Worm (Caenorhabditis elegans) whole organism, L1 larva: ENCODE data around the gene W04E12.4.

Source experiments
- ceh-8 ChIP-seq: fragments of 200-800 bp; sonication (Bioruptor generic); optimal IDR thresholded peaks from 2 replicates; lab custom pipeline; 2018; ENCODE audit warnings: mild to moderate bottlenecking, missing genetic modification characterization, moderate library complexity, missing compliant biosample characterization
- ceh-88 ChIP-seq: fragments of 200-800 bp; sonication (Bioruptor generic); IDR thresholded peaks from 2 replicates; pipeline ENCODE4 v1.3.6; 2022; ENCODE audit warnings: missing genetic modification characterization, missing compliant biosample characterization
- fkh-10 ChIP-seq: sonication (generic microtip); optimal IDR thresholded peaks from 2 replicates; lab custom pipeline; 2017; ENCODE audit warnings: missing biosample characterization, missing genetic modification reagents, missing genetic modification characterization
- nhr-237 ChIP-seq: fragments of 150-350 bp; optimal IDR thresholded peaks from 2 replicates; lab custom pipeline; 2014; ENCODE audit warnings: missing biosample characterization, missing genetic modification characterization
- nhr-28 ChIP-seq: fragments of 150-350 bp; optimal IDR thresholded peaks from 2 replicates; lab custom pipeline; 2014; ENCODE audit warnings: missing biosample characterization, missing genetic modification characterization
- nhr-90 ChIP-seq: sonication (generic microtip); optimal IDR thresholded peaks from 2 replicates; lab custom pipeline; 2016; ENCODE audit warnings: mild to moderate bottlenecking, missing genetic modification characterization, missing compliant biosample characterization; ENCODE audit not compliant: poor library complexity
- pqm-1 ChIP-seq: sonication (generic microtip); optimal IDR thresholded peaks from 3 replicates; lab custom pipeline; 2017; ENCODE audit warnings: missing biosample characterization, missing genetic modification characterization
- tbx-2 ChIP-seq: sonication (generic microtip); optimal IDR thresholded peaks from 2 replicates; lab custom pipeline; 2016; ENCODE audit warnings: missing genetic modification characterization, missing compliant biosample characterization
- ztf-11 ChIP-seq, 2 experiments: sonication (generic microtip); optimal IDR thresholded peaks; 2 replicates each; lab custom pipeline; 2016 to 2017; ENCODE audit warnings: missing genetic modification characterization in 2 of 2, missing biosample characterization in 1 of 2, missing compliant biosample characterization in 1 of 2

DNA sequence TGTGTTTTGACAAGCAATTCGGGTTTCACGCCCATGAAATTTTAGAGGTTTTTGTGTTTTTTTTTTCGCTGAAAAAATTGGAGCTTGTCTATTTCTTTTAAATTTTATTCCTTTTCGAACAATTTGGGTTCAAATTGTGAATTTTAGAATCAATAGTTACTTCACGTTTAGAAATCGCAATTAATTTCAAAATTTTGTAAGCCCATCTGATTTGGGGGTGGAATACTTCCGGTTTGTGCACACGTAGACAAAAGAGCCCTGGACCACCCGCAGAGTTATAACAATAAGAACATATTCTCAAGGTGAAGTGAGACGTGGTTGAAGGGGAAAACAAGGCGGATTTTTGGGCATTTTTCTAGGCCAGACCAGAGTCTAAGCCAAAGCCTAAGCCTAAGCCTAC is 24.2 kb upstream of the W04E12.4 start, which contains the start of gene Y116F11A.6:
- TF ChIP-seq fkh-10 (no peak), ceh-8 (no peak), ceh-88 (GFP tag; lab: Robert Waterston, UW) (no peak), nhr-90 (tag; lab: Kevin White, UChicago) (no peak), nhr-237 (no peak), ztf-11 (tag; optimal IDR thresholded peaks at IDR 0.05; lab: Kevin White, UChicago) (no peak), tbx-2 (tag; lab: Kevin White, UChicago) (no peak), pqm-1 (tag; lab: Kevin White, UChicago) (no peak), nhr-28 (no peak)
